Fruit fly (Drosophila melanogaster): ENCODE data around the gene yata.
A peak's percentile ranks its signal among the peaks of the same experiment; 100 is the strongest.

The yata gene

dm6 chr3R:29781874-29782273 is 32.9 kb downstream of the yata start (continued):
- TF ChIP-seq lab (GFP tag; optimal IDR thresholded peaks at IDR 0.05) (peak; percentile 0), CG12659 (GFP tag; optimal IDR thresholded peaks at IDR 0.05) (no peak), Sox102F (GFP tag; optimal IDR thresholded peaks at IDR 0.05) (no peak), CG2202 (tag; optimal IDR thresholded peaks at IDR 0.05) (no peak), CG3281 (GFP tag; optimal IDR thresholded peaks at IDR 0.05) (no peak), cad (GFP tag; optimal IDR thresholded peaks at IDR 0.05) (no peak), ara (GFP tag; IDR thresholded peaks at IDR 0.05) (0 out of 2 replicates have a peak, but pooled peaks have one; percentile 28), CG10565 (GFP tag; optimal IDR thresholded peaks at IDR 0.05) (no peak), GATAe (GFP tag; conservative IDR thresholded peaks at IDR 0.05) (peak; percentile 20), ATbp (GFP tag; optimal IDR thresholded peaks at IDR 0.05) (no peak), bowl (GFP tag; IDR thresholded peaks at IDR 0.05) (no peak), vvl (GFP tag; IDR thresholded peaks at IDR 0.05) (0 out of 2 replicates have a peak, but pooled peaks have one; percentile 8), pita (GFP tag; optimal IDR thresholded peaks at IDR 0.05) (no peak), Spps (tag; optimal IDR thresholded peaks at IDR 0.05) (no peak), bcd (GFP tag; optimal IDR thresholded peaks at IDR 0.05) (no peak), da (GFP tag; optimal IDR thresholded peaks at IDR 0.05) (no peak), nau (GFP tag; optimal IDR thresholded peaks at IDR 0.05) (no peak), Mrtf (GFP tag; IDR thresholded peaks at IDR 0.05) (no peak), hb (GFP tag; IDR thresholded peaks at IDR 0.05; ENCODE audit: partially characterized antibody) (no peak), gem (tag; optimal IDR thresholded peaks at IDR 0.05) (no peak), Sin3A (optimal IDR thresholded peaks at IDR 0.05) (no peak), wdn (GFP tag; IDR thresholded peaks at IDR 0.05) (no peak), CG18262 (tag; optimal IDR thresholded peaks at IDR 0.05) (no peak), CG10431 (GFP tag; optimal IDR thresholded peaks at IDR 0.05) (no peak), Sry-β (GFP tag; optimal IDR thresholded peaks at IDR 0.05) (no peak), CG16815 (GFP tag; optimal IDR thresholded peaks at IDR 0.05) (no peak), CG8290 (GFP tag; optimal IDR thresholded peaks at IDR 0.05) (no peak), CG8290 (tag; optimal IDR thresholded peaks at IDR 0.05) (no peak), CG13287 (GFP tag; IDR thresholded peaks at IDR 0.05; ENCODE audit: partially characterized antibody) (no peak), Dfd (GFP tag; optimal IDR thresholded peaks at IDR 0.05) (no peak), kay (GFP tag; optimal IDR thresholded peaks at IDR 0.05) (no peak), Dip3 (GFP tag; optimal IDR thresholded peaks at IDR 0.05) (no peak), CrebB (tag; optimal IDR thresholded peaks at IDR 0.05) (no peak), Sox100B (GFP tag; optimal IDR thresholded peaks at IDR 0.05) (peak; percentile 2), CG8281 (tag; optimal IDR thresholded peaks at IDR 0.05) (peak; percentile 72), CG7786 (GFP tag; optimal IDR thresholded peaks at IDR 0.05) (no peak), insv (GFP tag; optimal IDR thresholded peaks at IDR 0.05) (no peak), CG2678 (tag; optimal IDR thresholded peaks at IDR 0.05) (no peak), jigr1 (GFP tag; IDR thresholded peaks at IDR 0.05) (no peak), Nf-YA (GFP tag; IDR thresholded peaks at IDR 0.05) (no peak), oc (tag; optimal IDR thresholded peaks at IDR 0.05) (no peak), NFAT (GFP tag; IDR thresholded peaks at IDR 0.05) (0 out of 2 replicates have a peak, but pooled peaks have one; percentile 11), CG12769 (tag; optimal IDR thresholded peaks at IDR 0.05) (peak; percentile 80), CG2199 (GFP tag; IDR thresholded peaks at IDR 0.05) (no peak), so (GFP tag; IDR thresholded peaks at IDR 0.05) (no peak), CG32532 (GFP tag; IDR thresholded peaks at IDR 0.05) (no peak), tup (GFP tag; optimal IDR thresholded peaks at IDR 0.05) (no peak), CG11085 (GFP tag; IDR thresholded peaks at IDR 0.05) (no peak), Chrac-16 (GFP tag; optimal IDR thresholded peaks at IDR 0.05) (no peak), Myb (GFP tag; optimal IDR thresholded peaks at IDR 0.05) (no peak), CG10462 (GFP tag; optimal IDR thresholded peaks at IDR 0.05) (no peak), Mad (GFP tag; optimal IDR thresholded peaks at IDR 0.05) (no peak), ewg (GFP tag; optimal IDR thresholded peaks at IDR 0.05) (no peak)

Data from whole organism, embryonic.